Worm (Caenorhabditis elegans): Measurements from ENCODE around the gene xdh-1.
A peak's percentile ranks its signal among the peaks of the same experiment; 100 is the strongest.

Gene xdh-1

DNA sequence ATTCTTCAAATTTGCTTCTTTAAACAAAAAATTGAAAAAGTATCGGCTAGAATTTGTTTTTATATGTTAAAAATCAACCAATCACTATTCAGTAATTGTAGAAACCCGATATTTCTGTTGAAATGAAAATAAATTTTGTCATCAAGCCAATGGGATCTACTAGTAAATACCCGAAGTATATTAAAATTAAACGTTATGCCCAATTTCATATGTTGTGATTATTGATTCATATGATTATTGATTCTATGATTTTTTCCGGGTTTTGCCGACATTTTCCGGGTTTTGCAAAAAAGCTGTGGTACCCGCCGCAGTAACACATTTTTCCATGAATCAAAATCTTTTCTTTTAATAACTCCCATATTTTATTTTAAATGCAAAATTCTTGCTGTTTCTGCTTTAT, 17.2 kb downstream of the xdh-1 start:
- no peak for TF ChIP-seq elt-1 (tag; optimal IDR thresholded peaks at IDR 0.05)
- no peak for TF ChIP-seq unc-62 (GFP tag; optimal IDR thresholded peaks at IDR 0.05)
- no peak for TF ChIP-seq nhr-28 (tag; optimal IDR thresholded peaks at IDR 0.05)
- TF ChIP-seq pqm-1 (tag; optimal IDR thresholded peaks at IDR 0.05), result no peak
- no peak for TF ChIP-seq hmg-11 (tag; optimal IDR thresholded peaks at IDR 0.05)
- no peak for TF ChIP-seq jun-1 (tag; optimal IDR thresholded peaks at IDR 0.05)
- TF ChIP-seq fkh-2 (tag; optimal IDR thresholded peaks at IDR 0.05), result no peak
- no peak for TF ChIP-seq egl-27 (tag; optimal IDR thresholded peaks at IDR 0.05)

DNA sequence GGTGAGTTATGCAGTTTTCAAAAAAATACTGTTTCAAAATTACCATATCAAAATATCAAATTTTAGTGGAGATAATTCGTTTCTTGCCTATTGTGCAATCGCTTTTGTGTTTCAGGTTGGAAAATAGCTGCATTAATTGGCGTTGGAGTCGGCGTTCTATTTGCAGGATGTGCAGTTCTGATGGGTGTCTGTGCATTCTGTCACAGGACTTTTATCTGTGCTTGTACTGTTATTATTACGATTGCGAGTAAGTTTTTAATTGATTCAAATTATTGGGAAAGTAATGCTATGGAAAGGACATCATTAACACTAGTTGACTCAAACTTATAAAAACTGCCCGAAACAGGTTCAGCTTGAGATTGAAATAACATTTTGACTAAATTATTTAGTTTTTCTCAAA, 17.9 kb downstream of the xdh-1 start:
- no peak for TF ChIP-seq egl-27 (tag; optimal IDR thresholded peaks at IDR 0.05)
- TF ChIP-seq pqm-1 (tag; optimal IDR thresholded peaks at IDR 0.05), result no peak
- TF ChIP-seq egl-5 (tag; optimal IDR thresholded peaks at IDR 0.05), result no peak
- TF ChIP-seq nhr-23 (tag; optimal IDR thresholded peaks at IDR 0.05), result no peak
- no peak for TF ChIP-seq nfya-1 (tag; optimal IDR thresholded peaks at IDR 0.05; ENCODE audit: insufficient read depth)
- TF ChIP-seq snpc-4 (tag; optimal IDR thresholded peaks at IDR 0.05), result no peak
- no peak for TF ChIP-seq elt-2 (tag; optimal IDR thresholded peaks at IDR 0.05)
- no peak for TF ChIP-seq mml-1 (tag; optimal IDR thresholded peaks at IDR 0.05)
- no peak for TF ChIP-seq nhr-28 (tag; optimal IDR thresholded peaks at IDR 0.05)
- no peak for TF ChIP-seq unc-39 (tag; optimal IDR thresholded peaks at IDR 0.05)
- TF ChIP-seq aly-2 (tag; optimal IDR thresholded peaks at IDR 0.05), result no peak

DNA sequence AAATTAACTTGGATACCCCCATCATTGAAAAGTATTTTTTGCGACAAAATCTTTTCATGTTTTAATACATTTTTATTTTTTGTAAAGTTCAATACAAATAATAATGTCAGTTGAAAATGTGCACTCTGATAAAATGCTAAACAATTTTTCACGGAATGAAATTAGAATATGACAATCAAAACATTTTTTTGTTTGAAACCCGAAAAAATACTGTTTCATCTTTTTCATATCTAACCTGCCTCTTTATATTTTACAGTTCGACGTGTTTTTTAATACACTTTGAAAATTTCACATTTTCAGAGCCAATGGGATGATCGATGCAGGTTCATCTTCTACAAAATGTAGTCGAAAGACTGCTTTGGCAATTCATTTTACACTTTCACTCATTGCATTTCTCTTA, 18.9 kb downstream of the xdh-1 start, which contains the start of gene clc-8:
clc-8 (plus strand) TSS at position 301 of the 400 bp plus-strand sequence.
- TF ChIP-seq ceh-16 (tag; optimal IDR thresholded peaks at IDR 0.05) (no peak), jun-1 (tag; optimal IDR thresholded peaks at IDR 0.05) (no peak), ztf-4 (tag; optimal IDR thresholded peaks at IDR 0.05) (no peak), pqm-1 (tag; optimal IDR thresholded peaks at IDR 0.05) (no peak), fkh-2 (tag; optimal IDR thresholded peaks at IDR 0.05) (no peak), sea-2 (GFP tag; optimal IDR thresholded peaks at IDR 0.05) (no peak), nhr-67 (tag; optimal IDR thresholded peaks at IDR 0.05) (no peak), R02D3.7 (tag; optimal IDR thresholded peaks at IDR 0.05) (no peak), elt-3 (tag; optimal IDR thresholded peaks at IDR 0.05) (no peak), nhr-12 (tag; optimal IDR thresholded peaks at IDR 0.05) (no peak), elt-1 (tag; optimal IDR thresholded peaks at IDR 0.05) (no peak), mml-1 (tag; optimal IDR thresholded peaks at IDR 0.05) (no peak), fkh-10 (GFP tag; optimal IDR thresholded peaks at IDR 0.05) (no peak), ztf-11 (tag; optimal IDR thresholded peaks at IDR 0.05) (no peak), nfya-1 (tag; optimal IDR thresholded peaks at IDR 0.05; ENCODE audit: insufficient read depth) (no peak), nhr-76 (tag; optimal IDR thresholded peaks at IDR 0.05) (no peak), nhr-43 (tag; optimal IDR thresholded peaks at IDR 0.05; ENCODE audit: poor library complexity, severe bottlenecking) (no peak), elt-2 (tag; optimal IDR thresholded peaks at IDR 0.05) (no peak), egl-5 (tag; optimal IDR thresholded peaks at IDR 0.05) (no peak), daf-12 (tag; optimal IDR thresholded peaks at IDR 0.05) (no peak)

DNA sequence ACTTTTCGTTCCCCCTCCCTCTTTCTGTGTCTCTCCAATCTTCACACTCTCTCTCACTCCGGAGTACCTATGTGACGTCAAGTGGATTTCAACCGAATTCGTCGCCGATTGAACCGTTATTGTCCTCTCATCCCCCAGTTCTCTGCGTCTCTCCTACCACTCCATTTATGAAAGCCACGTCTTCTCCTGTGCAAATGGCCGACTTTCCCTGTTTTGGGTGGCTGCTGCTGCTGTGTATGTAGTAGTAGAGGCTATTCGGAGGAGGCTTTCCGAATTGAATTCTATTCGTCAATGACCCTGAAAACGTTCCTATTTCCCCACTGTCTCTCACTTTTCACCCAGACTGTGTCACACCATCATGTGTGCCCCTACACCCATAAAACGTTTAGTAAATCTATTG, 20.9 kb downstream of the xdh-1 start:
- TF ChIP-seq eor-1 (tag; optimal IDR thresholded peaks at IDR 0.05), result no peak
- TF ChIP-seq nhr-76 (tag; optimal IDR thresholded peaks at IDR 0.05), result no peak
- no peak for TF ChIP-seq aly-2 (tag; optimal IDR thresholded peaks at IDR 0.05)
- peak; percentile 70 for TF ChIP-seq nhr-23 (tag; optimal IDR thresholded peaks at IDR 0.05)
- no peak for TF ChIP-seq snpc-4 (tag; optimal IDR thresholded peaks at IDR 0.05)
- no peak for TF ChIP-seq nfya-1 (tag; optimal IDR thresholded peaks at IDR 0.05; ENCODE audit: insufficient read depth)
- TF ChIP-seq nhr-25 (tag; optimal IDR thresholded peaks at IDR 0.05), result peak; percentile 86
- TF ChIP-seq unc-39 (tag; optimal IDR thresholded peaks at IDR 0.05), result no peak
- peak; percentile 12 for TF ChIP-seq ceh-28 (tag; optimal IDR thresholded peaks at IDR 0.05)

DNA sequence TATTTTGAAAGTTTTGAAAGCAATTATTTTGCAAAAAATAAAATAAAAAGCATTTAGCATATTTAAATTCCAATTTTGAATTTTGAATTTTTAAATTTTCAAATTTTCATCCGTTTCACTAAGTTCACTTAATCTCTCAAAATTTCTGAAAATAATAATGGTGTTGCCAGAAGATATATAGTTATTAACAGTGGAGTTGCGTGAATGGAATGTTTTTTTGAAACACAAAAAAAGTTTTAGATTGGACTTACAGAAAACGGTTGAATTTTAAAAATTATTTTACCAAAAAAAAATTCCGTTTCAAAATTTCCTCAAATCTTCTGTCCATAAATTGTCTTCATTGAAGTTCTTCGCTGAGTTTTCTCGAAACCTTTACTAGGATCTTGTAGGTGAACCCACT, 21.4 kb downstream of the xdh-1 start:
- TF ChIP-seq egl-5 (tag; optimal IDR thresholded peaks at IDR 0.05), result no peak
- no peak for TF ChIP-seq elt-2 (tag; optimal IDR thresholded peaks at IDR 0.05)
- TF ChIP-seq ceh-9 (tag; optimal IDR thresholded peaks at IDR 0.05), result no peak
- TF ChIP-seq ceh-16 (tag; optimal IDR thresholded peaks at IDR 0.05), result no peak
- TF ChIP-seq lin-39 (tag; optimal IDR thresholded peaks at IDR 0.05), result no peak
